Worm (Caenorhabditis elegans): ENCODE results near the gene ugt-14.

The ugt-14 gene

DNA sequence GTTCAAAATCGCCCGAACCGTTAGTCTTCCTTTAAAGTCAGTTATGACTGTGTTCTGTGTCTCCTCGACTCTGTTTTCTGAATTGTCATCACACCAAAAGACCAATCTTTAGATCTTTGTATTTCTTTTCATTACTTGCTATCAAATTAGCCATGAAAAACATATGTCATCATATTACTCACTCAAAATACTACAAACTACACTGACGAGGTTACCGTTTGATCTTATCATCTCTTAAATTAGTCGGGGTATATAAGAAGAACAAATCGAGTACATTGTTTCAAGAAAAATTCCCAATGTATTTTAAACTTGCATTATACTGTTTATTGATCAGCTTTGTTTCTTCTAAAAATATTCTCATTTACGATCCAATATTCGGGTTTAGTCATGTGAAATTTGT is 2.5 kb downstream of the ugt-14 start, which contains the start of gene ugt-13:
ugt-13 (plus strand) TSS at position 294 of the 400 bp plus-strand sequence.
- TF ChIP-seq hnd-1 (tag; optimal IDR thresholded peaks at IDR 0.05) (no peak), aly-1 (tag; optimal IDR thresholded peaks at IDR 0.05) (no peak), B0310.2 (tag; optimal IDR thresholded peaks at IDR 0.05) (no peak), scrt-1 (GFP tag; IDR thresholded peaks at IDR 0.05) (no peak), F13C5.2 (tag; optimal IDR thresholded peaks at IDR 0.05) (no peak), sea-1 (GFP tag; conservative IDR thresholded peaks at IDR 0.05) (no peak), flt-1 (GFP tag; IDR thresholded peaks at IDR 0.05) (no peak), pes-1 (GFP tag; IDR thresholded peaks at IDR 0.05) (no peak), tbx-11 (GFP tag; IDR thresholded peaks at IDR 0.05) (no peak)

DNA sequence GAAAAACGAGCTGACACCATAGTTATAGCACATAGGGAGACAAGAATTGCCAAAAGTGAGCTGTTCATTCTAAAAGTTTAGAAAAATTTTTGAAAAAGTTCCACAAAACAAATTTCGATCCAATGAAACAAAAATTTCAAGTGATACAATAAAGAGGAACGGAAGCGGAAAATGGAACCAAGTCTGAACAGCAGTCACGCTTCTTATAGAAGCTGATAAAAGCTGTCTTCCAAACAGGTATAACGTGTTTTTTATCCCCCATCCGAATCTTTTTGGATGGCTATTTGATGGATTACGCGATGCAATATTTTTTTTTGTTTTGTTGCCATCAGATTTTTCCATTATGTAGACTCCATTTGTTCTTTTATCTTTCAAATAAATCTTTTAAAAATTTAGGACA is 6.3 kb downstream of the ugt-14 start, which contains the start of gene H23N18.5:
H23N18.5 (minus strand) TSS at position 69 of the 400 bp plus-strand sequence.
- TF ChIP-seq hmg-4 (GFP tag; optimal IDR thresholded peaks at IDR 0.05) = no peak
- no peak for TF ChIP-seq scrt-1 (GFP tag; IDR thresholded peaks at IDR 0.05)
- TF ChIP-seq hnd-1 (tag; optimal IDR thresholded peaks at IDR 0.05) = no peak
- TF ChIP-seq sea-1 (GFP tag; conservative IDR thresholded peaks at IDR 0.05) = no peak
- no peak for TF ChIP-seq F13C5.2 (tag; optimal IDR thresholded peaks at IDR 0.05)
- no peak for TF ChIP-seq B0310.2 (tag; optimal IDR thresholded peaks at IDR 0.05)
- TF ChIP-seq hmbx-1 (tag; optimal IDR thresholded peaks at IDR 0.05) = no peak
- TF ChIP-seq flt-1 (GFP tag; IDR thresholded peaks at IDR 0.05) = no peak
- TF ChIP-seq pes-1 (GFP tag; IDR thresholded peaks at IDR 0.05) = no peak
- no peak for TF ChIP-seq ceh-36 (tag; optimal IDR thresholded peaks at IDR 0.05)
- TF ChIP-seq tbx-37 (GFP tag; conservative IDR thresholded peaks at IDR 0.05) = no peak
- no peak for TF ChIP-seq tra-4 (tag; optimal IDR thresholded peaks at IDR 0.05)

DNA sequence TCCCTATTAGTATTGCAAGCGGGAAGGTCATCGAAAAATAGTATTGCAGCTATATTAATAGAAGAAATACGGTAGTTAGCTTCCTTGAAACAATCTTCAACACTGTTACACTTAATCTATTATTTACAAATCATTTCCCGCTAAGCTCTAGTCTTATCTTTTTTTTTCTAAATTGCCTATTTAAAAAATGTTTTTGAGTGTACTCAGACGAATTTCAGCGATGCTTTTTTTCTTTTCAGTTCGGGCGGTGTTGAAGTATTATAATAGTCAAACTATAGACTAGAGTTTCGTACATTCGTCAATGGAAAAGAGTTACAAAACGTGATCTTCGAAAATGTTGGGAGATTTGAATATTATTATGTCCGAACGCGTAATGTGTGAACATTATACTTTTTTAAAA is 7.8 kb downstream of the ugt-14 start:
- TF ChIP-seq tbx-37 (GFP tag; conservative IDR thresholded peaks at IDR 0.05) (no peak), flt-1 (GFP tag; IDR thresholded peaks at IDR 0.05) (no peak), B0310.2 (tag; optimal IDR thresholded peaks at IDR 0.05) (no peak), sea-1 (GFP tag; conservative IDR thresholded peaks at IDR 0.05) (no peak), ama-1 (optimal IDR thresholded peaks at IDR 0.05) (no peak), pes-1 (GFP tag; IDR thresholded peaks at IDR 0.05) (no peak), scrt-1 (GFP tag; IDR thresholded peaks at IDR 0.05) (no peak), hmbx-1 (tag; optimal IDR thresholded peaks at IDR 0.05) (no peak), tbx-11 (GFP tag; IDR thresholded peaks at IDR 0.05) (no peak), ets-7 (tag; optimal IDR thresholded peaks at IDR 0.05) (no peak), tra-4 (tag; optimal IDR thresholded peaks at IDR 0.05) (no peak), ceh-13 (GFP tag; optimal IDR thresholded peaks at IDR 0.05) (no peak), hnd-1 (tag; optimal IDR thresholded peaks at IDR 0.05) (no peak), hmg-4 (GFP tag; optimal IDR thresholded peaks at IDR 0.05) (no peak), aly-1 (tag; optimal IDR thresholded peaks at IDR 0.05) (no peak), ceh-36 (tag; optimal IDR thresholded peaks at IDR 0.05) (no peak), F13C5.2 (tag; optimal IDR thresholded peaks at IDR 0.05) (no peak)

- TF ChIP-seq hmbx-1 (tag; optimal IDR thresholded peaks at IDR 0.05) (no peak), ceh-36 (tag; optimal IDR thresholded peaks at IDR 0.05) (no peak), ama-1 (optimal IDR thresholded peaks at IDR 0.05) (no peak), ets-7 (tag; optimal IDR thresholded peaks at IDR 0.05) (no peak), flt-1 (GFP tag; IDR thresholded peaks at IDR 0.05) (no peak), aly-1 (tag; optimal IDR thresholded peaks at IDR 0.05) (no peak), pes-1 (GFP tag; IDR thresholded peaks at IDR 0.05) (no peak), hmg-4 (GFP tag; optimal IDR thresholded peaks at IDR 0.05) (no peak), F13C5.2 (tag; optimal IDR thresholded peaks at IDR 0.05) (no peak)
These were observed 8.8 kb downstream of the ugt-14 start, which contains the start of gene H23N18.6 for ce11 chrV:4914879-4915278. Gene H23N18.6 (minus strand): TSS chrV:4915079.

DNA sequence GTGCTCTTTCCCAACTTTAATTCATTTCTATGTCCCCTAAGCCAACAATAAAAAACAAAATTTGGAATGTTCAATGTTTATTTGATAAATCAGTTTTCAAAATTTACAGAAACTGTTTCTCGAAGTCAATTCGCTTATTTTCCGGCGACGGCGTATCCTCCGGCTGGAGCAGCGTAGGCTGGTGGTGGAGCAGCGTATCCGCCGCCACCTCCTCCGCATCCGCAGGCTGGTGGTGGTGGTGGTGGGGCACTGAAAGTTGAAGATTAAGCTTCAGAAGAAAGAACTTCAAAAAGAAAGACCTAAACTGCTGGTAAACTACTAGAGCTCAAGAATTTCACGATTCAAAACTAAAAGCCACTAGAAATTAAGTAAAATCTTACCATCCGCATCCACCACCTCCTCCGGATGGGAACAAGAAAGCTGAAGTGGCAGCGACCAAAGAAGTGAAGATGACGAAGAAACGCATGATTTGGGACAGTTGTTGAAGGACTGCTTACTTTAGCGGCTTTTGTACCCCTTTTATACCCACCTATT is 12.1 kb downstream of the ugt-14 start, which contains the start of gene C02E7.7:
C02E7.7 (minus strand) TSS at position 484 of the 534 bp plus-strand sequence.
- TF ChIP-seq F13C5.2 (tag; optimal IDR thresholded peaks at IDR 0.05) = no peak
- TF ChIP-seq hmbx-1 (tag; optimal IDR thresholded peaks at IDR 0.05) = no peak
- no peak for TF ChIP-seq tbx-11 (GFP tag; IDR thresholded peaks at IDR 0.05)
- TF ChIP-seq flt-1 (GFP tag; IDR thresholded peaks at IDR 0.05) = no peak
- TF ChIP-seq scrt-1 (GFP tag; IDR thresholded peaks at IDR 0.05) = no peak
- no peak for TF ChIP-seq sea-1 (GFP tag; conservative IDR thresholded peaks at IDR 0.05)
- no peak for TF ChIP-seq aly-1 (tag; optimal IDR thresholded peaks at IDR 0.05)
- no peak for TF ChIP-seq hmg-4 (GFP tag; optimal IDR thresholded peaks at IDR 0.05)
- TF ChIP-seq tbx-37 (GFP tag; conservative IDR thresholded peaks at IDR 0.05) = no peak
- no peak for TF ChIP-seq hnd-1 (tag; optimal IDR thresholded peaks at IDR 0.05)
- TF ChIP-seq ceh-36 (tag; optimal IDR thresholded peaks at IDR 0.05) = no peak
- no peak for TF ChIP-seq ama-1 (optimal IDR thresholded peaks at IDR 0.05)
- TF ChIP-seq tra-4 (tag; optimal IDR thresholded peaks at IDR 0.05) = no peak
- no peak for TF ChIP-seq pes-1 (GFP tag; IDR thresholded peaks at IDR 0.05)
- no peak for TF ChIP-seq ceh-13 (GFP tag; optimal IDR thresholded peaks at IDR 0.05)
- no peak for TF ChIP-seq B0310.2 (tag; optimal IDR thresholded peaks at IDR 0.05)
- no peak for TF ChIP-seq ets-7 (tag; optimal IDR thresholded peaks at IDR 0.05)

ce11 chrV:4918664-4919257 is 12.7 kb downstream of the ugt-14 start, which contains the start of gene C02E7.6:
Gene C02E7.6 (plus strand): TSS chrV:4919207.
- TF ChIP-seq tra-4 (tag; optimal IDR thresholded peaks at IDR 0.05) = no peak
- no peak for TF ChIP-seq hnd-1 (tag; optimal IDR thresholded peaks at IDR 0.05)
- TF ChIP-seq hmg-4 (GFP tag; optimal IDR thresholded peaks at IDR 0.05) = no peak
- TF ChIP-seq F13C5.2 (tag; optimal IDR thresholded peaks at IDR 0.05) = no peak
- TF ChIP-seq scrt-1 (GFP tag; IDR thresholded peaks at IDR 0.05) = no peak
- no peak for TF ChIP-seq flt-1 (GFP tag; IDR thresholded peaks at IDR 0.05)
- TF ChIP-seq tbx-37 (GFP tag; conservative IDR thresholded peaks at IDR 0.05) = no peak
- TF ChIP-seq ceh-36 (tag; optimal IDR thresholded peaks at IDR 0.05) = no peak
- no peak for TF ChIP-seq aly-1 (tag; optimal IDR thresholded peaks at IDR 0.05)
- no peak for TF ChIP-seq ets-7 (tag; optimal IDR thresholded peaks at IDR 0.05)
- TF ChIP-seq ama-1 (optimal IDR thresholded peaks at IDR 0.05) = no peak
- TF ChIP-seq ceh-13 (GFP tag; optimal IDR thresholded peaks at IDR 0.05) = no peak
- TF ChIP-seq tbx-11 (GFP tag; IDR thresholded peaks at IDR 0.05) = no peak
- no peak for TF ChIP-seq B0310.2 (tag; optimal IDR thresholded peaks at IDR 0.05)

ce11 chrV:4920690-4921152 is 14.7 kb downstream of the ugt-14 start, which contains the start of the genes C02E7.8 and srh-23:
Gene C02E7.8 (minus strand): TSS chrV:4920790.
Gene srh-23 (plus strand): TSS chrV:4921102.
- TF ChIP-seq pes-1 (GFP tag; IDR thresholded peaks at IDR 0.05) = no peak
- TF ChIP-seq hmg-4 (GFP tag; optimal IDR thresholded peaks at IDR 0.05) = no peak
- no peak for TF ChIP-seq F13C5.2 (tag; optimal IDR thresholded peaks at IDR 0.05)
- TF ChIP-seq flt-1 (GFP tag; IDR thresholded peaks at IDR 0.05) = no peak
- TF ChIP-seq ceh-13 (GFP tag; optimal IDR thresholded peaks at IDR 0.05) = no peak
- TF ChIP-seq tra-4 (tag; optimal IDR thresholded peaks at IDR 0.05) = no peak
- TF ChIP-seq hnd-1 (tag; optimal IDR thresholded peaks at IDR 0.05) = no peak
- TF ChIP-seq tbx-37 (GFP tag; conservative IDR thresholded peaks at IDR 0.05) = no peak
- TF ChIP-seq hmbx-1 (tag; optimal IDR thresholded peaks at IDR 0.05) = no peak
- TF ChIP-seq ama-1 (optimal IDR thresholded peaks at IDR 0.05) = no peak
- TF ChIP-seq ets-7 (tag; optimal IDR thresholded peaks at IDR 0.05) = no peak
- no peak for TF ChIP-seq ceh-36 (tag; optimal IDR thresholded peaks at IDR 0.05)
- TF ChIP-seq tbx-11 (GFP tag; IDR thresholded peaks at IDR 0.05) = no peak
- TF ChIP-seq B0310.2 (tag; optimal IDR thresholded peaks at IDR 0.05) = no peak
- no peak for TF ChIP-seq aly-1 (tag; optimal IDR thresholded peaks at IDR 0.05)
